Worm (Caenorhabditis elegans) whole organism, L3 larva: ENCODE data around the gene H24K24.2.
A peak's percentile ranks its signal among the peaks of the same experiment; 100 is the strongest.

Experiments
- R02D3.7 ChIP-seq: fragments of 150-350 bp; optimal IDR thresholded peaks from 2 replicates; lab custom pipeline; 2014; ENCODE audit warnings: missing biosample characterization, missing genetic modification characterization
- ZK546.5 ChIP-seq: sonication (generic microtip); optimal IDR thresholded peaks from 2 replicates; lab custom pipeline; 2017; ENCODE audit warnings: missing biosample characterization, missing genetic modification characterization
- aly-2 ChIP-seq: fragments of 150-350 bp; optimal IDR thresholded peaks from 2 replicates; lab custom pipeline; 2014; ENCODE audit warnings: missing biosample characterization, missing genetic modification characterization
- ama-1 ChIP-seq: fragments of 150-350 bp; optimal IDR thresholded peaks from 2 replicates; lab custom pipeline; 2018
- ceh-16 ChIP-seq: sonication (generic microtip); optimal IDR thresholded peaks from 2 replicates; lab custom pipeline; 2017; ENCODE audit warnings: missing biosample characterization, missing genetic modification characterization
- ceh-28 ChIP-seq: fragments of 150-350 bp; optimal IDR thresholded peaks from 2 replicates; lab custom pipeline; 2014; ENCODE audit warnings: missing biosample characterization, missing genetic modification reagents, missing genetic modification characterization
- ceh-82 ChIP-seq: fragments of 150-350 bp; optimal IDR thresholded peaks from 2 replicates; lab custom pipeline; 2014; ENCODE audit warnings: missing biosample characterization, missing genetic modification characterization
- ceh-9 ChIP-seq: sonication (generic microtip); optimal IDR thresholded peaks from 2 replicates; lab custom pipeline; 2018; ENCODE audit warnings: missing biosample characterization, missing genetic modification characterization
- daf-12 ChIP-seq: fragments of 150-350 bp; optimal IDR thresholded peaks from 2 replicates; lab custom pipeline; 2014; ENCODE audit warnings: missing biosample characterization, missing genetic modification reagents, missing genetic modification characterization
- egl-27 ChIP-seq: sonication (generic microtip); optimal IDR thresholded peaks from 4 replicates; lab custom pipeline; 2017; ENCODE audit warnings: missing biosample characterization, missing genetic modification reagents, missing genetic modification characterization
- egl-5 ChIP-seq: fragments of 150-350 bp; optimal IDR thresholded peaks from 2 replicates; lab custom pipeline; 2017; ENCODE audit warnings: missing biosample characterization, missing genetic modification reagents, missing genetic modification characterization, inconsistent platforms
- elt-1 ChIP-seq: fragments of 150-350 bp; optimal IDR thresholded peaks from 2 replicates; lab custom pipeline; 2014; ENCODE audit warnings: missing biosample characterization, missing genetic modification characterization
- elt-2 ChIP-seq: sonication (generic microtip); optimal IDR thresholded peaks from 2 replicates; lab custom pipeline; 2016; ENCODE audit warnings: missing genetic modification reagents, mild to moderate bottlenecking, missing genetic modification characterization, missing compliant biosample characterization
- elt-3 ChIP-seq, 3 experiments: fragments of 150-350 bp in 1 of 3; sonication (generic microtip) in 2 of 3; optimal IDR thresholded peaks; 2 replicates in 2 of 3; 4 replicates in 1 of 3; lab custom pipeline; 2014 to 2017; ENCODE audit warnings: missing biosample characterization in 3 of 3, missing genetic modification characterization in 3 of 3
- fkh-10 ChIP-seq: sonication (generic microtip); optimal IDR thresholded peaks from 2 replicates; lab custom pipeline; 2017; ENCODE audit warnings: missing biosample characterization, missing genetic modification reagents, missing genetic modification characterization
- fkh-2 ChIP-seq: fragments of 150-350 bp; optimal IDR thresholded peaks from 2 replicates; lab custom pipeline; 2014; ENCODE audit warnings: missing biosample characterization, missing genetic modification reagents, missing genetic modification characterization
- fos-1 ChIP-seq: fragments of 150-350 bp; optimal IDR thresholded peaks from 2 replicates; lab custom pipeline; 2014; ENCODE audit warnings: missing biosample characterization, missing genetic modification characterization
- hmg-11 ChIP-seq: sonication (generic microtip); optimal IDR thresholded peaks from 2 replicates; lab custom pipeline; 2016; ENCODE audit warnings: missing genetic modification characterization, missing compliant biosample characterization
- jun-1 ChIP-seq: fragments of 150-350 bp; optimal IDR thresholded peaks from 2 replicates; lab custom pipeline; 2014; ENCODE audit warnings: missing biosample characterization, missing genetic modification reagents, missing genetic modification characterization
- lin-15B ChIP-seq: fragments of 150-350 bp; optimal IDR thresholded peaks from 2 replicates; lab custom pipeline; 2014; ENCODE audit warnings: missing biosample characterization, missing genetic modification characterization
- lsy-12 ChIP-seq: sonication (generic microtip); optimal IDR thresholded peaks from 2 replicates; lab custom pipeline; 2016; ENCODE audit warnings: mild to moderate bottlenecking, missing genetic modification characterization, missing compliant biosample characterization
- mdl-1 ChIP-seq: fragments of 150-350 bp; optimal IDR thresholded peaks from 2 replicates; lab custom pipeline; 2014; ENCODE audit warnings: missing biosample characterization, missing genetic modification characterization
- nfya-1 ChIP-seq: sonication (generic microtip); optimal IDR thresholded peaks from 2 replicates; lab custom pipeline; 2017; ENCODE audit warnings: missing genetic modification characterization, mild to moderate bottlenecking, missing compliant biosample characterization, antibody characterized with exemption, moderate library complexity; ENCODE audit not compliant: insufficient read depth
- nhr-11 ChIP-seq: fragments of 150-350 bp; optimal IDR thresholded peaks from 2 replicates; lab custom pipeline; 2014; ENCODE audit warnings: missing biosample characterization, missing genetic modification characterization
- nhr-12 ChIP-seq: fragments of 150-350 bp; optimal IDR thresholded peaks from 2 replicates; lab custom pipeline; 2014; ENCODE audit warnings: missing biosample characterization, missing genetic modification characterization
- nhr-23 ChIP-seq: fragments of 150-350 bp; optimal IDR thresholded peaks from 2 replicates; lab custom pipeline; 2014; ENCODE audit warnings: missing biosample characterization, missing genetic modification reagents, missing genetic modification characterization
- nhr-237 ChIP-seq: fragments of 150-350 bp; optimal IDR thresholded peaks from 2 replicates; lab custom pipeline; 2014; ENCODE audit warnings: missing biosample characterization, missing genetic modification characterization
- nhr-25 ChIP-seq: sonication (generic microtip); optimal IDR thresholded peaks from 2 replicates; lab custom pipeline; 2017; ENCODE audit warnings: missing biosample characterization, missing genetic modification characterization
- nhr-28 ChIP-seq: fragments of 150-350 bp; optimal IDR thresholded peaks from 2 replicates; lab custom pipeline; 2014; ENCODE audit warnings: missing biosample characterization, missing genetic modification characterization
- nhr-43 ChIP-seq: sonication (generic microtip); optimal IDR thresholded peaks from 2 replicates; lab custom pipeline; 2016; ENCODE audit warnings: mild to moderate bottlenecking, missing genetic modification characterization, missing compliant biosample characterization; ENCODE audit not compliant: poor library complexity, severe bottlenecking
- nhr-67 ChIP-seq: fragments of 150-350 bp; optimal IDR thresholded peaks from 2 replicates; lab custom pipeline; 2014; ENCODE audit warnings: missing biosample characterization, missing genetic modification characterization
- nhr-76 ChIP-seq: fragments of 150-350 bp; sonication (generic microtip); optimal IDR thresholded peaks from 5 replicates; lab custom pipeline; 2014; ENCODE audit warnings: missing biosample characterization, missing genetic modification characterization
- pqm-1 ChIP-seq: fragments of 150-350 bp; optimal IDR thresholded peaks from 2 replicates; lab custom pipeline; 2017; ENCODE audit warnings: missing biosample characterization, missing genetic modification characterization, inconsistent platforms
- sea-2 ChIP-seq: fragments of 150-350 bp; sonication (generic microtip); optimal IDR thresholded peaks from 4 replicates; lab custom pipeline; 2014; ENCODE audit warnings: missing biosample characterization, missing genetic modification reagents, missing genetic modification characterization
- skn-1 ChIP-seq: fragments of 150-350 bp; optimal IDR thresholded peaks from 2 replicates; lab custom pipeline; 2014; ENCODE audit warnings: missing biosample characterization, missing genetic modification characterization
- snpc-4 ChIP-seq: fragments of 150-350 bp; optimal IDR thresholded peaks from 2 replicates; lab custom pipeline; 2014; ENCODE audit warnings: missing biosample characterization, missing genetic modification characterization
- tbx-2 ChIP-seq: sonication (generic microtip); optimal IDR thresholded peaks from 2 replicates; lab custom pipeline; 2016; ENCODE audit warnings: mild to moderate bottlenecking, missing genetic modification characterization, missing compliant biosample characterization
- unc-39 ChIP-seq: sonication (generic microtip); optimal IDR thresholded peaks from 4 replicates; lab custom pipeline; 2017; ENCODE audit warnings: missing biosample characterization, missing genetic modification characterization
- zag-1 ChIP-seq: fragments of 150-350 bp; optimal IDR thresholded peaks from 2 replicates; lab custom pipeline; 2014; ENCODE audit warnings: missing biosample characterization, missing genetic modification characterization
- ztf-4 ChIP-seq: fragments of 150-350 bp; optimal IDR thresholded peaks from 2 replicates; lab custom pipeline; 2014; ENCODE audit warnings: missing biosample characterization, missing genetic modification characterization

Gene H24K24.2

DNA sequence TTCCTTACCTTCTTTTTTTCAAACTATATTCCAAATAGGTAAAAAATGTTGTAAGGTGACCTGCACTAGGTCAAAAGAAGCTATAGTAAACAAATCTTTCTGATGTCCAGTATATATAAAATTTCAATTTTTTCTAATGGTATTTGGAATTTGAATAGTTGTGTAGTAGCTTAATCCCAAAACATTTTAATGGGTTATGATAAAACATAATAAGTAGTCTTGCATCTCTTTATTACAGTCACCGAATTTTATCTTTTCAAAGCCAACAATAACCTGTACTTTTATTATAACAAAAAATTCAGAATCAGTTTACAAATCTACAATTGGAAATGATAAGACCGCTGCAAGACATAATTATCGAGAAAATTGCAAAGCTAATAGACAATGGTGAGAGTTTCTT is at the start of gene H24K24.2:
H24K24.2 (plus strand) TSS at position 301 of the 400 bp plus-strand sequence.
- TF ChIP-seq ztf-4 (tag; lab: Kevin White, UChicago), result no peak
- no peak for TF ChIP-seq nhr-11 (tag; lab: Kevin White, UChicago)
- no peak for TF ChIP-seq snpc-4 (tag; lab: Kevin White, UChicago)
- TF ChIP-seq fkh-10, result no peak
- no peak for TF ChIP-seq jun-1 (tag; lab: Kevin White, UChicago)
- no peak for TF ChIP-seq egl-5 (tag; lab: Kevin White, UChicago)
- no peak for TF ChIP-seq mdl-1
- TF ChIP-seq daf-12 (tag; lab: Kevin White, UChicago), result no peak
- no peak for TF ChIP-seq elt-3 (tag; optimal IDR thresholded peaks at IDR 0.05; lab: Kevin White, UChicago)
- no peak for TF ChIP-seq elt-1 (tag; lab: Kevin White, UChicago)
- no peak for TF ChIP-seq hmg-11 (tag; lab: Kevin White, UChicago)
- no peak for TF ChIP-seq zag-1 (tag; lab: Kevin White, UChicago)
- no peak for TF ChIP-seq aly-2 (tag; lab: Kevin White, UChicago)
- TF ChIP-seq sea-2 (GFP tag; lab: Kevin White, UChicago), result no peak
- no peak for TF ChIP-seq fos-1 (tag; lab: Kevin White, UChicago)
- no peak for TF ChIP-seq ceh-82 (tag; lab: Kevin White, UChicago)
- no peak for TF ChIP-seq pqm-1 (tag; lab: Kevin White, UChicago)
- no peak for TF ChIP-seq nhr-43 (tag; lab: Kevin White, UChicago)
- TF ChIP-seq, all 47 proteins: peak for 0

DNA sequence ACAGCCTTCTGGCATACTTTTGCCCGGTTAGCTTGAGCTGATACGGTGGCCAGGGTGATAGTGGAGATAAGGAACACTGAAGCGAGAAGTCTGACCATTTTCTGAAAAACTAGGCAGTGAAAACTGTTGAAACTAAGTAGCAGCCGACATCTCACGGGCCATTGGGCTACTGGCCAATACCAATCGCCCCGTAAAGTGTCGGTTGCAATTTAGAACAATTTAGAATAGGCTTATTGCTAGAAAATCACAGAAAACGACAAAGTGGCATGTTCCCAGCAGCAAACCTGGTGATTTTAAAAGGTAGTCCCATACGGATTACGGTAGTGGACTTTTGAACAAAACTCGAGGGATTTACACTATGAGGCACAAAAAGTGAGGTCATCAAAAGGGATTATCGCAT is 46.6 kb upstream of the H24K24.2 start, which contains the start of gene T02B11.4:
T02B11.4 (minus strand) TSS at position 101 of the 400 bp plus-strand sequence.
- TF ChIP-seq fkh-10 (no peak), nhr-67 (tag; lab: Kevin White, UChicago) (no peak), jun-1 (tag; lab: Kevin White, UChicago) (no peak), nhr-11 (tag; lab: Kevin White, UChicago) (no peak), lin-15B (tag; lab: Kevin White, UChicago) (no peak), ceh-28 (tag; lab: Kevin White, UChicago) (no peak), nhr-76 (tag; lab: Kevin White, UChicago) (no peak), unc-39 (tag; lab: Kevin White, UChicago) (no peak), nhr-25 (tag; lab: Kevin White, UChicago) (no peak), sea-2 (GFP tag; lab: Kevin White, UChicago) (no peak)

DNA sequence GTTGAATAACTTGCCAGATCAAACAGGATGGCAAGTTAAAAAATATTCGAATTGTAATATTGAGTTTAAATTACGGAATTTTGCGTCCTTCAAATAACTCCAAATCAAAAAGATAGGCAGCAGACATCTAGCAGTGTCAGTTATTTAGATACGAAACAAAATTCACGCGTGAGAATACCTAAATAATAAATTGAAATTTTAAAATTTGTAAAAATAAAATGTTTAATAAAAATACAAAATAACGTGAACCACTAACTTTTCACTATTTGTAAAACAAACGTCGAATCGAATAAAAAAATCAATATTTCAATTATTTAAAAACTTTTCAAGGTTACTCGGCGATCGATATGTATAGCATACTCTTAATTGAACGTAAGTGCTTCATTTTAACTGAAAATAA is 41.6 kb upstream of the H24K24.2 start, which contains the start of gene T02B11.9:
T02B11.9 (plus strand) TSS at position 301 of the 400 bp plus-strand sequence.
- TF ChIP-seq tbx-2 (tag; lab: Kevin White, UChicago) (no peak), ZK546.5 (no peak), jun-1 (tag; lab: Kevin White, UChicago) (no peak), daf-12 (tag; lab: Kevin White, UChicago) (no peak), fkh-2 (tag; lab: Kevin White, UChicago) (no peak), nhr-23 (tag; lab: Kevin White, UChicago) (no peak), unc-39 (tag; lab: Kevin White, UChicago) (no peak), nhr-12 (tag; lab: Kevin White, UChicago) (no peak)

DNA sequence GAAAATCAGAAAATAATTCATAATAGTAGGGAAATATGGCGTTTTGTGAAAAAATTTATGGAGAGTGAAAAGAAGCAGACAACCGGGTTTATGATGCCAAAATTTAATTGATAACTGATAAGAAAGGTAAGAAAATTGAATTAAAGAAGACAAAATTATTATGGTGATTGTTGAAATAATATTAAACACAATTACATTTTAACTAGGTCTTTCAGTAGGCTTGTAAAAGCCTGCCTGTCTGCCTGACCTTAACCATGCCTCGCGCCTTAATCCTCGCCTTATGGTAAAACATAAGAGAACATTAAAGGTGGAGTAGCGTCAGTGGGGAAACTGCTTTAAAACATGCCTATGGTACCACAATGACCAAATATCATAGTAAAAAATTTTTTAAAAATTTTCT is 39.0 kb upstream of the H24K24.2 start, which contains the start of gene T02B11.8:
T02B11.8 (minus strand) TSS at position 101 of the 400 bp plus-strand sequence.
- peak; percentile 45 for TF ChIP-seq elt-2 (tag; lab: Kevin White, UChicago)
- TF ChIP-seq lin-15B (tag; lab: Kevin White, UChicago), result no peak

DNA sequence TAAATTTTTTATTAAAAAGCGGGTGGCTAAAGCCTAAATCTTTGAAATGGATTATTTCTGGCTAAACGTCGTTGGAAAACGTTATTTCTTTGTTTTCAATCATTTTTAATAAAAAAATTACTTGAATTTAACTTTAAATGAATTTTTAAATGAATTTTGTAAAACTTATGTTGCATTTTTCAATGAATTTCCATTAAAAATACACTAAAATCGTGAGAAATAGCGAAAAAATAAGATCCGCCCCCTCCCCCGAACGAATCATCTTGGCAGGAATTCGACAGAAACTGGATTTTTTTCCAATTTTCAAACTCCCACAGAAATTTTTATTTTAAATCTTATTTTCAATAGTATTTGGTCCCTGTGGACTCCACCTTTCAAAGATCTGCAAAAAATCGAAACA is 38.4 kb upstream of the H24K24.2 start, which contains the start of gene srg-53:
srg-53 (plus strand) TSS at position 301 of the 400 bp plus-strand sequence.
- no peak for TF ChIP-seq tbx-2 (tag; lab: Kevin White, UChicago)
- no peak for TF ChIP-seq nhr-237

DNA sequence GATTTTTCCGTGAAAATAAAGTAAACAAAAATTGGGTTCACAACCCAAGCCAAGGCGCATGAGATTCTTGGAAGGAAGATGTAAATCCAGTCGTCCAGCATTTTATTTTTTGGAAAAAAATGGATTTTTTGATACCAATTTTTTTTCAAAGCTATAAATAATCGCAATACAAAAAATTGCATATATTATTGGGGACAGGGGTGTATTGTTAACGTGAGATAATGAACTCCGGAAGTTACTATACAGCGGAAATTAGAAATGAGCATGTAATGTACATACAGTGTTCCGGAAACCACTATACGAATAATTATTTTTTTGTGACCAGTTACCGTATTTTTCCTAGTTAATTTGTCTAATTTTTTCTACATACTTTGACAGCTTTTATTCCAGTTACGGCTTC is 33.3 kb upstream of the H24K24.2 start, which contains the start of gene srj-38:
srj-38 (minus strand) TSS at position 101 of the 400 bp plus-strand sequence.
- TF ChIP-seq nhr-237, result no peak
- TF ChIP-seq nhr-76 (tag; lab: Kevin White, UChicago), result no peak
- TF ChIP-seq ZK546.5, result no peak
- no peak for TF ChIP-seq mdl-1
- no peak for TF ChIP-seq nhr-23 (tag; lab: Kevin White, UChicago)
- no peak for TF ChIP-seq pqm-1 (tag; lab: Kevin White, UChicago)
- TF ChIP-seq skn-1 (tag; lab: Kevin White, UChicago), result no peak
- TF ChIP-seq nfya-1 (tag; lab: Kevin White, UChicago), result no peak
- TF ChIP-seq egl-27, result no peak
- TF ChIP-seq ama-1, result no peak
- TF ChIP-seq fkh-2 (tag; lab: Kevin White, UChicago), result no peak
- TF ChIP-seq lsy-12, result no peak
- TF ChIP-seq jun-1 (tag; lab: Kevin White, UChicago), result no peak
- no peak for TF ChIP-seq nhr-67 (tag; lab: Kevin White, UChicago)
- TF ChIP-seq ceh-9, result no peak
- no peak for TF ChIP-seq nhr-28 (tag; lab: Kevin White, UChicago)
- no peak for TF ChIP-seq ceh-28 (tag; lab: Kevin White, UChicago)
- no peak for TF ChIP-seq ceh-16 (tag; lab: Kevin White, UChicago)
- TF ChIP-seq R02D3.7 (tag; lab: Kevin White, UChicago), result no peak
